Worm (Caenorhabditis elegans) whole organism, mixed stage, embryonic: ENCODE measurements around the gene R08A2.9.

ENCODE experiments used
- ceh-43 ChIP-seq: fragments of 200-800 bp; sonication (Bioruptor generic); optimal IDR thresholded peaks from 2 replicates; lab custom pipeline; 2018; ENCODE audit warnings: mild to moderate bottlenecking, missing genetic modification characterization, moderate library complexity, missing compliant biosample characterization
- elt-3 ChIP-seq: fragments of 150-350 bp; optimal IDR thresholded peaks from 2 replicates; lab custom pipeline; 2014; ENCODE audit warnings: missing biosample characterization, missing genetic modification characterization
- pha-4 ChIP-seq: fragments of 150-350 bp; optimal IDR thresholded peaks from 2 replicates; lab custom pipeline; 2018; ENCODE audit warnings: missing biosample characterization, missing genetic modification reagents, missing genetic modification characterization
- snpc-4 ChIP-seq: fragments of 150-350 bp; optimal IDR thresholded peaks from 2 replicates; lab custom pipeline; 2014; ENCODE audit warnings: missing biosample characterization, missing genetic modification characterization
- unc-120 ChIP-seq: sonication (generic microtip); optimal IDR thresholded peaks from 2 replicates; lab custom pipeline; 2017; ENCODE audit warnings: missing genetic modification characterization, missing compliant biosample characterization; ENCODE audit not compliant: poor library complexity, severe bottlenecking

ce11 chrV:14665728-14666127 lies 42.3 kb upstream of the R08A2.9 start, which contains the start of gene C47E8.1:
- TF ChIP-seq elt-3 (tag; lab: Kevin White, UChicago) = no peak
- TF ChIP-seq pha-4 (tag; lab: Kevin White, UChicago) = no peak
- TF ChIP-seq ceh-43 (GFP tag; lab: Kevin White, UChicago) = no peak
- TF ChIP-seq unc-120 (tag; lab: Kevin White, UChicago) = no peak
- TF ChIP-seq snpc-4 (tag; lab: Kevin White, UChicago) = no peak
